Worm (Caenorhabditis elegans) whole organism, mixed stage, embryonic: ENCODE results near the gene T21B6.3.

Experiments
- M03D4.4 ChIP-seq: sonication (generic microtip); optimal IDR thresholded peaks from 2 replicates; lab custom pipeline; 2017; ENCODE audit warnings: mild to moderate bottlenecking, missing genetic modification characterization, missing compliant biosample characterization
- bed-3 ChIP-seq: fragments of 200-800 bp; sonication (Bioruptor generic); optimal IDR thresholded peaks from 3 replicates; lab custom pipeline; 2018; ENCODE audit warnings: mild to moderate bottlenecking, missing genetic modification characterization, moderate library complexity, missing compliant biosample characterization
- blmp-1 ChIP-seq: fragments of 150-350 bp; optimal IDR thresholded peaks from 2 replicates; lab custom pipeline; 2014; ENCODE audit warnings: missing biosample characterization, missing genetic modification characterization
- ceh-39 ChIP-seq: fragments of 150-350 bp; optimal IDR thresholded peaks from 2 replicates; lab custom pipeline; 2014; ENCODE audit warnings: missing biosample characterization, missing genetic modification characterization
- ceh-43 ChIP-seq: fragments of 200-800 bp; sonication (Bioruptor generic); optimal IDR thresholded peaks from 2 replicates; lab custom pipeline; 2018; ENCODE audit warnings: mild to moderate bottlenecking, missing genetic modification characterization, moderate library complexity, missing compliant biosample characterization
- ceh-83 ChIP-seq: fragments of 200-800 bp; sonication (Bioruptor generic); optimal IDR thresholded peaks from 2 replicates; lab custom pipeline; 2018; ENCODE audit warnings: mild to moderate bottlenecking, missing genetic modification characterization, missing compliant biosample characterization
- ces-1 ChIP-seq: fragments of 150-350 bp; optimal IDR thresholded peaks from 2 replicates; lab custom pipeline; 2014; ENCODE audit warnings: missing biosample characterization, missing genetic modification reagents, missing genetic modification characterization
- cnd-1 ChIP-seq: fragments of 200-800 bp; sonication (Bioruptor generic); optimal IDR thresholded peaks from 2 replicates; lab custom pipeline; 2018; ENCODE audit warnings: mild to moderate bottlenecking, missing genetic modification characterization, missing compliant biosample characterization
- drap-1 ChIP-seq: fragments of 200-800 bp; sonication (Bioruptor generic); optimal IDR thresholded peaks from 3 replicates; lab custom pipeline; 2018; ENCODE audit warnings: mild to moderate bottlenecking, missing genetic modification characterization, missing compliant biosample characterization
- elt-1 ChIP-seq: sonication (generic microtip); optimal IDR thresholded peaks from 2 replicates; lab custom pipeline; 2017; ENCODE audit warnings: missing genetic modification characterization, mild to moderate bottlenecking, missing compliant biosample characterization, antibody characterized with exemption, moderate library complexity, borderline replicate concordance; ENCODE audit not compliant: insufficient read depth
- elt-3 ChIP-seq: fragments of 150-350 bp; optimal IDR thresholded peaks from 2 replicates; lab custom pipeline; 2014; ENCODE audit warnings: missing biosample characterization, missing genetic modification characterization
- flh-1 ChIP-seq: fragments of 200-800 bp; sonication (Bioruptor generic); optimal IDR thresholded peaks from 2 replicates; lab custom pipeline; 2018; ENCODE audit warnings: mild to moderate bottlenecking, missing genetic modification characterization, moderate library complexity, missing compliant biosample characterization
- ham-2 ChIP-seq: fragments of 200-800 bp; sonication (Bioruptor generic); optimal IDR thresholded peaks from 2 replicates; lab custom pipeline; 2018; ENCODE audit warnings: mild to moderate bottlenecking, missing genetic modification characterization, missing compliant biosample characterization
- hlh-1 ChIP-seq: fragments of 150-350 bp; optimal IDR thresholded peaks from 2 replicates; lab custom pipeline; 2014; ENCODE audit warnings: missing biosample characterization, missing genetic modification reagents, missing genetic modification characterization
- lin-13 ChIP-seq: fragments of 150-350 bp; optimal IDR thresholded peaks from 2 replicates; lab custom pipeline; 2014; ENCODE audit warnings: missing biosample characterization, missing genetic modification characterization
- lin-32 ChIP-seq: fragments of 200-800 bp; sonication (Bioruptor generic); optimal IDR thresholded peaks from 2 replicates; lab custom pipeline; 2018; ENCODE audit warnings: mild to moderate bottlenecking, missing genetic modification characterization, missing compliant biosample characterization
- lsy-2 ChIP-seq: fragments of 150-350 bp; optimal IDR thresholded peaks from 2 replicates; lab custom pipeline; 2014; ENCODE audit warnings: missing biosample characterization, missing genetic modification characterization
- mab-5 ChIP-seq: fragments of 150-350 bp; optimal IDR thresholded peaks from 2 replicates; lab custom pipeline; 2014; ENCODE audit warnings: missing biosample characterization, missing genetic modification characterization
- mep-1 ChIP-seq: fragments of 150-350 bp; optimal IDR thresholded peaks from 2 replicates; lab custom pipeline; 2017; ENCODE audit warnings: missing biosample characterization, missing genetic modification reagents, missing genetic modification characterization, inconsistent platforms
- mls-2 ChIP-seq: sonication (generic microtip); optimal IDR thresholded peaks from 2 replicates; lab custom pipeline; 2016; ENCODE audit warnings: mild to moderate bottlenecking, missing genetic modification characterization, moderate library complexity, missing compliant biosample characterization
- nhr-12 ChIP-seq: fragments of 150-350 bp; optimal IDR thresholded peaks from 2 replicates; lab custom pipeline; 2014; ENCODE audit warnings: missing biosample characterization, missing genetic modification characterization
- nhr-2 ChIP-seq: fragments of 150-350 bp; optimal IDR thresholded peaks from 2 replicates; lab custom pipeline; 2014; ENCODE audit warnings: missing biosample characterization, missing genetic modification characterization
- nhr-237 ChIP-seq: fragments of 150-350 bp; optimal IDR thresholded peaks from 2 replicates; lab custom pipeline; 2014; ENCODE audit warnings: missing biosample characterization, missing genetic modification characterization
- nhr-28 ChIP-seq: fragments of 150-350 bp; optimal IDR thresholded peaks from 2 replicates; lab custom pipeline; 2014; ENCODE audit warnings: missing biosample characterization, missing genetic modification characterization
- nhr-76 ChIP-seq: sonication (generic microtip); optimal IDR thresholded peaks from 2 replicates; lab custom pipeline; 2017; ENCODE audit warnings: missing biosample characterization, missing genetic modification characterization
- pha-4 ChIP-seq: fragments of 150-350 bp; optimal IDR thresholded peaks from 2 replicates; lab custom pipeline; 2018; ENCODE audit warnings: missing biosample characterization, missing genetic modification reagents, missing genetic modification characterization
- sem-2 ChIP-seq: fragments of 200-800 bp; sonication (Bioruptor generic); optimal IDR thresholded peaks from 2 replicates; lab custom pipeline; 2018; ENCODE audit warnings: mild to moderate bottlenecking, missing genetic modification characterization, missing compliant biosample characterization
- snpc-4 ChIP-seq: fragments of 150-350 bp; optimal IDR thresholded peaks from 2 replicates; lab custom pipeline; 2014; ENCODE audit warnings: missing biosample characterization, missing genetic modification characterization
- sptf-1 ChIP-seq: sonication (generic microtip); optimal IDR thresholded peaks from 2 replicates; lab custom pipeline; 2017; ENCODE audit warnings: mild to moderate bottlenecking, missing genetic modification characterization, moderate library complexity, missing compliant biosample characterization
- tbx-8 ChIP-seq: fragments of 200-800 bp; sonication (Bioruptor generic); optimal IDR thresholded peaks from 2 replicates; lab custom pipeline; 2018; ENCODE audit warnings: mild to moderate bottlenecking, missing genetic modification characterization, moderate library complexity, missing compliant biosample characterization
- unc-120 ChIP-seq: sonication (generic microtip); optimal IDR thresholded peaks from 2 replicates; lab custom pipeline; 2017; ENCODE audit warnings: missing genetic modification characterization, missing compliant biosample characterization; ENCODE audit not compliant: poor library complexity, severe bottlenecking
- unc-39 ChIP-seq: fragments of 150-350 bp; optimal IDR thresholded peaks from 2 replicates; lab custom pipeline; 2014; ENCODE audit warnings: missing biosample characterization, missing genetic modification characterization
- unc-62 ChIP-seq: fragments of 150-350 bp; optimal IDR thresholded peaks from 2 replicates; lab custom pipeline; 2014; ENCODE audit warnings: missing biosample characterization, missing genetic modification reagents, missing genetic modification characterization
- zip-8 ChIP-seq: fragments of 150-350 bp; optimal IDR thresholded peaks from 2 replicates; lab custom pipeline; 2014; ENCODE audit warnings: missing biosample characterization, missing genetic modification characterization
- ztf-11 ChIP-seq: fragments of 150-350 bp; optimal IDR thresholded peaks from 2 replicates; lab custom pipeline; 2014; ENCODE audit warnings: missing biosample characterization, missing genetic modification characterization

Gene T21B6.3

ce11 chrX:10966251-10966650, 17.5 kb upstream of the T21B6.3 start, which contains the start of gene lge-1:
Gene lge-1 (plus strand): TSS chrX:10966551.
- no peak for TF ChIP-seq nhr-237 (tag; lab: Kevin White, UChicago)
- no peak for TF ChIP-seq sptf-1 (tag; lab: Kevin White, UChicago)
- no peak for TF ChIP-seq unc-39
- TF ChIP-seq bed-3 (GFP tag; lab: Kevin White, UChicago) = no peak
- TF ChIP-seq lsy-2 (tag; lab: Kevin White, UChicago) = no peak
- TF ChIP-seq hlh-1 (tag; lab: Kevin White, UChicago) = no peak
- no peak for TF ChIP-seq snpc-4 (tag; lab: Kevin White, UChicago)
- no peak for TF ChIP-seq nhr-28 (tag; lab: Kevin White, UChicago)
- TF ChIP-seq ham-2 (GFP tag; lab: Kevin White, UChicago) = no peak
- no peak for TF ChIP-seq ztf-11 (tag; lab: Kevin White, UChicago)
- TF ChIP-seq ceh-83 (GFP tag; lab: Kevin White, UChicago) = no peak
- no peak for TF ChIP-seq pha-4 (tag; lab: Kevin White, UChicago)
- TF ChIP-seq nhr-2 (tag; lab: Kevin White, UChicago) = no peak

- TF ChIP-seq ces-1 (GFP tag; lab: Kevin White, UChicago) = peak; percentile 82
- no peak for TF ChIP-seq unc-39
- TF ChIP-seq bed-3 (GFP tag; lab: Kevin White, UChicago) = no peak
Measured at ce11 chrX:10965508-10965907, 16.8 kb upstream of the T21B6.3 start.

ce11 chrX:10963453-10964046, 14.8 kb upstream of the T21B6.3 start, which contains the start of gene nas-10:
Gene nas-10 (minus strand): TSS chrX:10963503.
- TF ChIP-seq elt-3 (tag; lab: Kevin White, UChicago) (no peak), lin-32 (GFP tag; lab: Kevin White, UChicago) (peak; percentile 76), lin-13 (tag; lab: Kevin White, UChicago) (no peak), unc-120 (tag; lab: Kevin White, UChicago) (peak; percentile 86), nhr-76 (tag; lab: Kevin White, UChicago) (no peak), ceh-43 (GFP tag; lab: Kevin White, UChicago) (peak; percentile 68), bed-3 (GFP tag; lab: Kevin White, UChicago) (peak; percentile 76), ceh-83 (GFP tag; lab: Kevin White, UChicago) (peak; percentile 90), unc-39 (peak; percentile 10), ces-1 (GFP tag; lab: Kevin White, UChicago) (peak; percentile 50), nhr-237 (tag; lab: Kevin White, UChicago) (no peak), hlh-1 (tag; lab: Kevin White, UChicago) (peak; percentile 57), blmp-1 (tag; lab: Kevin White, UChicago) (no peak), ham-2 (GFP tag; lab: Kevin White, UChicago) (peak; percentile 73), nhr-2 (tag; lab: Kevin White, UChicago) (no peak), drap-1 (GFP tag; lab: Kevin White, UChicago) (peak; percentile 88), ztf-11 (tag; lab: Kevin White, UChicago) (peak; percentile 38), tbx-8 (GFP tag; lab: Kevin White, UChicago) (peak; percentile 30), pha-4 (tag; lab: Kevin White, UChicago) (peak; percentile 65), cnd-1 (tag; lab: Kevin White, UChicago) (peak; percentile 83), ceh-39 (no peak), mab-5 (no peak), elt-1 (tag; lab: Kevin White, UChicago) (no peak), nhr-28 (tag; lab: Kevin White, UChicago) (peak; percentile 17), mep-1 (peak; percentile 61), sptf-1 (tag; lab: Kevin White, UChicago) (peak; percentile 95), sem-2 (peak; percentile 80), flh-1 (GFP tag; lab: Kevin White, UChicago) (peak; percentile 51), snpc-4 (tag; lab: Kevin White, UChicago) (no peak), nhr-12 (tag; lab: Kevin White, UChicago) (no peak), lsy-2 (tag; lab: Kevin White, UChicago) (no peak), zip-8 (tag; lab: Kevin White, UChicago) (no peak), M03D4.4 (tag; lab: Kevin White, UChicago) (peak; percentile 92), unc-62 (GFP tag; lab: Kevin White, UChicago) (no peak), mls-2 (tag; lab: Kevin White, UChicago) (peak; percentile 95)
